Worm (Caenorhabditis elegans) whole organism, midembryonic: ENCODE measurements around the gene npr-13.
"Not testable (repeated sequence)": the region's sequence is repeated elsewhere in the genome, so short reads cannot be mapped to it uniquely, and the experiment has no call there.

Source experiments
- T22C8.4 ChIP-seq: fragments of 200-800 bp; sonication (Bioruptor generic); IDR thresholded peaks from 2 replicates; pipeline ENCODE4 v1.3.6; 2022; ENCODE audit warnings: missing genetic modification characterization, missing compliant biosample characterization
- cog-1 ChIP-seq: sonication (generic microtip); optimal IDR thresholded peaks from 2 replicates; lab custom pipeline; 2016; ENCODE audit warnings: missing genetic modification characterization, missing compliant biosample characterization
- flt-1 ChIP-seq: fragments of 200-800 bp; sonication (Bioruptor generic); IDR thresholded peaks from 2 replicates; pipeline ENCODE4 v1.3.6; 2022; ENCODE audit warnings: missing genetic modification characterization, missing compliant biosample characterization
- klf-2 ChIP-seq: fragments of 200-800 bp; sonication (Bioruptor generic); conservative IDR thresholded peaks from 2 replicates; pipeline ENCODE4 v1.3.6; 2022; ENCODE audit warnings: missing genetic modification reagents, missing genetic modification characterization, missing compliant biosample characterization
- med-1 ChIP-seq: sonication (generic microtip); optimal IDR thresholded peaks from 2 replicates; lab custom pipeline; 2017; ENCODE audit warnings: missing genetic modification characterization, mild to moderate bottlenecking, missing compliant biosample characterization, antibody characterized with exemption, missing genetic modification reagents; ENCODE audit not compliant: insufficient read depth
- ref-1 ChIP-seq: fragments of 200-800 bp; sonication (Bioruptor generic); conservative IDR thresholded peaks from 2 replicates; pipeline ENCODE4 v1.3.6; 2022; ENCODE audit warnings: missing genetic modification reagents, missing genetic modification characterization, missing compliant biosample characterization
- tab-1 ChIP-seq: fragments of 200-800 bp; sonication (Bioruptor generic); IDR thresholded peaks from 2 replicates; pipeline ENCODE4 v1.3.6; 2022; ENCODE audit warnings: missing genetic modification characterization, missing compliant biosample characterization
- ztf-23 ChIP-seq: fragments of 200-800 bp; sonication (Bioruptor generic); IDR thresholded peaks from 2 replicates; pipeline ENCODE4 v1.3.6; 2022; ENCODE audit warnings: missing genetic modification reagents, missing genetic modification characterization, missing compliant biosample characterization
- ztf-29 ChIP-seq: fragments of 200-800 bp; sonication (Bioruptor generic); IDR thresholded peaks from 2 replicates; pipeline ENCODE4 v1.3.6; 2022; ENCODE audit warnings: missing genetic modification reagents, missing genetic modification characterization, missing compliant biosample characterization

npr-13 gene

DNA sequence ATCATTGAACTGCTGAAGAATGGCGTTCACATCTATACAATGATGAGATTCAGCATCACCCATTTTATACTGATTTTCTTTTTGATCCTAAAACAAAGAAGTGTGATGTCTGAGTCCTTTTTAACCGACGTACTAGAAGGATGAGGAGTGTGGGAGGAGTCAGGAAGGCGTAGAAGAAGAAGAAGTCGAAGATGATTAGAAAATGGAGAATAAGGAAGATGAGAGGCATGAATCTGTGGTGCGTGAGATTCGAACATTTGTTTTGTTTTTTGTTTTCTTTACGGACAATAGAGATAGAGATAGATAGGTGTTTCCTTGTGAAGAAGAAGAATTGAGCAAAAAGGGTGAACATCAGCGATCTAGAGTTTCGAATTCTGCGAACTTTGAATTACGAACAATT lies at the start of gene npr-13:
Gene npr-13 (minus strand): TSS at position 101 of the 400 bp plus-strand sequence.
- TF ChIP-seq ztf-29 (no peak), klf-2 (GFP tag; lab: Robert Waterston, UW) (no peak), med-1 (GFP tag; lab: Kevin White, UChicago) (no peak), flt-1 (no peak), T22C8.4 (GFP tag; lab: Robert Waterston, UW) (no peak), tab-1 (GFP tag; lab: Robert Waterston, UW) (no peak), ref-1 (GFP tag; lab: Robert Waterston, UW) (no peak), ztf-23 (GFP tag; lab: Robert Waterston, UW) (no peak), cog-1 (tag; lab: Kevin White, UChicago) (no peak)

DNA sequence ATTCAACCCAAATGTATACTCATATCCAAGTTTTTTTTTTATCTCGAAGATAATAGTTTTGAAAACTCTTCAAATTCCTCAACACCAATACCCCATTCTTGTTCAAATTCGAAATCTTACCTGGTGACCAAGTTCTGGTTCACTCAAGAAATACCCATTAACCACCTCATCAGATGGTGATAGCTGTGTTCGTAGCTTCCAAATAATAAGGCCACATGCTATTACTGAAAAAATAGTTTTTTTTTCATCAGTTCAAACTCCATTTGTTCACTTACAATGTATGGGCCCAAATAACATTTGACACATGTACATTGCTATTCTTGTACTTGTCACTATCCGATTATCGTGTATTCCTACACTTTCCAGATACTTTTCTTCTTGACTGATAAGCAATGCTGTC lies 49.0 kb upstream of the npr-13 start:
- TF ChIP-seq med-1 (GFP tag; lab: Kevin White, UChicago), result no peak
- no peak for TF ChIP-seq cog-1 (tag; lab: Kevin White, UChicago)
- no peak for TF ChIP-seq flt-1
- no peak for TF ChIP-seq ztf-29
- TF ChIP-seq tab-1 (GFP tag; lab: Robert Waterston, UW), result no peak
- TF ChIP-seq T22C8.4 (GFP tag; lab: Robert Waterston, UW), result no peak
- no peak for TF ChIP-seq ref-1 (GFP tag; lab: Robert Waterston, UW)
- TF ChIP-seq klf-2 (GFP tag; lab: Robert Waterston, UW), result no peak
- no peak for TF ChIP-seq ztf-23 (GFP tag; lab: Robert Waterston, UW)

DNA sequence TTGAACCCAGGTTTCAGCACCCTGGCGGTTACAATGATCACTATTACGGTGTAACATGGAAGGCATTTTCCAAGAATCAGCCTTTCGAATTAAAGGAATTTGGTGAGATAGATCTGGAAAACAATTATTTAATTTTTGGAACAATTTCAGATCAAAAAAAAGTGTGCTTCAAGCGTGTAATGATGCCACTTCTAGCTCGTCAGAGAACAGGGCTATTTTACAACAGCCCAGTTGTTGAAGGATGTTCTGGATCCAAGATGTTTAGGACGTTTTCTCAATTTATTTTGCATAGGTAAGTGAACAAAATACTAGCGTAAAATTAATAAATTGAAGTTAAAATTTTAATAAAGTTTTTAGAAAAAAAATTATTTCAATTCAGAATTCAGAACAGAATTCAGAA lies 42.5 kb upstream of the npr-13 start:
- no peak for TF ChIP-seq flt-1

- no peak for TF ChIP-seq ztf-29
- TF ChIP-seq ztf-23 (GFP tag; lab: Robert Waterston, UW), result no peak
- TF ChIP-seq ref-1 (GFP tag; lab: Robert Waterston, UW), result no peak
- no peak for TF ChIP-seq klf-2 (GFP tag; lab: Robert Waterston, UW)
- TF ChIP-seq cog-1 (tag; lab: Kevin White, UChicago), result no peak
Observed at ce11 chrV:14899545-14899944, 41.1 kb upstream of the npr-13 start, which contains the start of gene H12D21.10. H12D21.10 (plus strand) TSS chrV:14899804.

DNA sequence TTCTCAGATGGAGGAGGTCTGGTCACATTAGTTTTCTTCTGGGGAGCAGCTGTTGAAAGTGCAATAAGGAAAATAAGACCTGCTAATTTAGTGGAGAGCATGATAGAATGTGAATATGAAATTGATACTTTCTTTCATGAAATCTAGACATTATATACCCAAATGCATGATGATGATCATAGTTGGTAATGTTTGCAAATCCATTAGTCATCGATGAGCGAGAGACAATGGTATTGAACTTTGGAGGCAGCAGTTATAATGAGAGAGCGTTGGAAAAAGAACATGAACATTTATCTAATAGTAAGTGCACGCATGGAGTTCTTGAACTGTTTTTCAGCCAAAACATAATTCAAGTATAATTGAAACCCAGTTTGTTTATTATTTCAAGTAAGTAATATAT lies 39.3 kb upstream of the npr-13 start, which contains the start of gene H12D21.6:
Gene H12D21.6 (minus strand): TSS at position 101 of the 400 bp plus-strand sequence.
- TF ChIP-seq T22C8.4 (GFP tag; lab: Robert Waterston, UW), result no peak
- no peak for TF ChIP-seq ref-1 (GFP tag; lab: Robert Waterston, UW)
- TF ChIP-seq klf-2 (GFP tag; lab: Robert Waterston, UW), result no peak

- no peak for TF ChIP-seq med-1 (GFP tag; lab: Kevin White, UChicago)
- TF ChIP-seq tab-1 (GFP tag; lab: Robert Waterston, UW), result no peak
- no peak for TF ChIP-seq ztf-23 (GFP tag; lab: Robert Waterston, UW)
- no peak for TF ChIP-seq T22C8.4 (GFP tag; lab: Robert Waterston, UW)
- no peak for TF ChIP-seq ref-1 (GFP tag; lab: Robert Waterston, UW)
- TF ChIP-seq cog-1 (tag; lab: Kevin White, UChicago), result no peak
- TF ChIP-seq flt-1, result no peak
Observed at ce11 chrV:14895557-14895956, 37.2 kb upstream of the npr-13 start, which contains the start of gene mpst-3. mpst-3 (plus strand) TSS chrV:14895647.

DNA sequence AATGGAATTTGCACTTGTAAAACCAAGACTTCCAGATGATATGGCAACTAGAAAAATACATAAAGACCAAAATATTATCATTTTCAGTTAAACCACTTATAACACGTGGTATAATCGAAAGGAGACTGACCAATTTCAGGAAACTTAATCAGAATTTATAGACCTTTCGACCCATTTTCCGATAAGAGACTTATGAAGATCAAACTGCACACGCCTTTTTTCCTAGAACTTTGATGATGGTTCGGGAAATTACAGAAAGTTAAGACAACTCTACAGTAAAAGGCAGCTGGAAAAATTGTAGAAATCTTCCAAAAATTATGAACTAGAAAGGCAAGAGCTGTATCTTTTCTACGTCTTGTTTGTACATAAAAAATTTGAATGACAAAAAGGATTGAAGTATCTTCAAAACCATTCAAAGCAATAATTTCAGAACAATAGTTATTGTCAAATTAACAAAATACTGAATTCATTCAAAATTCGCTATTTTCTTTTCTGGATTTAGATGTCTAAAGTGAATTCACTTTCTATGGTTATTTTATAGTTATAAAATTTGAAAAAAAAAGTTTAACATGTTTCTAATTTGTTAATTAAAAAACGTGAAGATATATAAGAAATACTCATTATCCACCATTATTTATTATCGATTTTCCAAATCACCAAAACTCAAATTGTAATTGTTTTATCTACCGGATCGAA lies 35.1 kb upstream of the npr-13 start, which contains the start of the genes mpst-2 and H12D21.5:
Gene mpst-2 (minus strand): TSS at position 101 of the 696 bp plus-strand sequence.
Gene H12D21.5 (plus strand): TSS at position 646 of the 696 bp plus-strand sequence.
- TF ChIP-seq ztf-29 (no peak), ref-1 (GFP tag; lab: Robert Waterston, UW) (no peak), cog-1 (tag; lab: Kevin White, UChicago) (no peak), klf-2 (GFP tag; lab: Robert Waterston, UW) (no peak), flt-1 (no peak), ztf-23 (GFP tag; lab: Robert Waterston, UW) (no peak), T22C8.4 (GFP tag; lab: Robert Waterston, UW) (no peak), tab-1 (GFP tag; lab: Robert Waterston, UW) (no peak), med-1 (GFP tag; lab: Kevin White, UChicago) (no peak)

- not testable (repeated sequence) for TF ChIP-seq ztf-23 (GFP tag; lab: Robert Waterston, UW); ztf-29; med-1 (GFP tag; lab: Kevin White, UChicago)
Observed at ce11 chrV:14890782-14891181, 32.4 kb upstream of the npr-13 start, which contains the start of gene nspa-2. nspa-2 (plus strand) TSS chrV:14891082.

- TF ChIP-seq ztf-23 (GFP tag; lab: Robert Waterston, UW) (no peak), tab-1 (GFP tag; lab: Robert Waterston, UW) (no peak), ztf-29 (no peak), klf-2 (GFP tag; lab: Robert Waterston, UW) (no peak), ref-1 (GFP tag; lab: Robert Waterston, UW) (no peak), flt-1 (no peak), med-1 (GFP tag; lab: Kevin White, UChicago) (no peak), T22C8.4 (GFP tag; lab: Robert Waterston, UW) (no peak), cog-1 (tag; lab: Kevin White, UChicago) (no peak)
Observed at ce11 chrV:14877242-14877819, 18.9 kb upstream of the npr-13 start.
